Worm (Caenorhabditis elegans): Measurements from ENCODE around the gene srlf-31.

The srlf-31 gene

ce11 chrIV:11919067-11919466 lies 3.9 kb downstream of the srlf-31 start:
- TF ChIP-seq pag-3 (tag; optimal IDR thresholded peaks at IDR 0.05; ENCODE audit: borderline replicate concordance) (no peak), pax-1 (tag; optimal IDR thresholded peaks at IDR 0.05) (no peak), che-1 (tag; optimal IDR thresholded peaks at IDR 0.05) (no peak), nhr-11 (tag; optimal IDR thresholded peaks at IDR 0.05) (no peak), pha-4 (tag; optimal IDR thresholded peaks at IDR 0.05) (no peak), ceh-34 (tag; optimal IDR thresholded peaks at IDR 0.05) (no peak), zip-5 (tag; optimal IDR thresholded peaks at IDR 0.05) (no peak), tbx-7 (tag; optimal IDR thresholded peaks at IDR 0.05) (no peak), ama-1 (optimal IDR thresholded peaks at IDR 0.05) (no peak), elt-4 (tag; optimal IDR thresholded peaks at IDR 0.05) (no peak), sox-2 (GFP tag; IDR thresholded peaks at IDR 0.05) (no peak), ceh-31 (tag; optimal IDR thresholded peaks at IDR 0.05) (no peak)

- TF ChIP-seq T23F11.4 (GFP tag; optimal IDR thresholded peaks at IDR 0.05) (no peak), elt-2 (tag; optimal IDR thresholded peaks at IDR 0.05) (peak; percentile 20)
Observed at ce11 chrIV:11917886-11918285, 5.1 kb downstream of the srlf-31 start.

- TF ChIP-seq ama-1 (optimal IDR thresholded peaks at IDR 0.05) (no peak), hlh-8 (tag; optimal IDR thresholded peaks at IDR 0.05) (no peak), fkh-10 (GFP tag; optimal IDR thresholded peaks at IDR 0.05) (no peak), sox-4 (tag; optimal IDR thresholded peaks at IDR 0.05) (no peak), F13H6.1 (tag; optimal IDR thresholded peaks at IDR 0.05) (no peak), ceh-9 (tag; optimal IDR thresholded peaks at IDR 0.05) (no peak), elt-2 (tag; optimal IDR thresholded peaks at IDR 0.05) (no peak), tbx-7 (tag; optimal IDR thresholded peaks at IDR 0.05) (no peak), ttx-3 (tag; optimal IDR thresholded peaks at IDR 0.05) (no peak), ceh-34 (tag; optimal IDR thresholded peaks at IDR 0.05) (no peak), unc-42 (tag; optimal IDR thresholded peaks at IDR 0.05) (no peak), ets-4 (tag; optimal IDR thresholded peaks at IDR 0.05) (no peak), ceh-22 (tag; optimal IDR thresholded peaks at IDR 0.05) (no peak), ceh-2 (tag; optimal IDR thresholded peaks at IDR 0.05) (no peak)
Observed at ce11 chrIV:11916907-11917306, 6.1 kb downstream of the srlf-31 start, which contains the start of gene ZK822.10. TSS of gene ZK822.10 (plus strand) at chrIV:11917137.

ce11 chrIV:11915768-11916453 lies 7.1 kb downstream of the srlf-31 start, which contains the start of gene ZK822.9:
TSS of gene ZK822.9 (plus strand) at chrIV:11915947.
- TF ChIP-seq hlh-30 (tag; optimal IDR thresholded peaks at IDR 0.05; ENCODE audit: insufficient read depth) (peak; percentile 35), lim-6 (tag; optimal IDR thresholded peaks at IDR 0.05) (no peak)

- no peak for TF ChIP-seq fkh-6 (tag; optimal IDR thresholded peaks at IDR 0.05)
- TF ChIP-seq elt-2 (tag; optimal IDR thresholded peaks at IDR 0.05): peak; percentile 31
Observed at ce11 chrIV:11914837-11915737, 7.9 kb downstream of the srlf-31 start, which contains the start of gene fat-6. TSS of gene fat-6 (minus strand) at chrIV:11915687.

- TF ChIP-seq pat-9 (tag; optimal IDR thresholded peaks at IDR 0.05): no peak
- TF ChIP-seq ceh-22 (tag; optimal IDR thresholded peaks at IDR 0.05): no peak
- no peak for TF ChIP-seq hlh-15 (tag; optimal IDR thresholded peaks at IDR 0.05)
- TF ChIP-seq unc-42 (tag; optimal IDR thresholded peaks at IDR 0.05): no peak
- TF ChIP-seq ztf-16 (tag; optimal IDR thresholded peaks at IDR 0.05): no peak
- TF ChIP-seq unc-86 (tag; optimal IDR thresholded peaks at IDR 0.05): no peak
- TF ChIP-seq lim-6 (tag; optimal IDR thresholded peaks at IDR 0.05): no peak
- no peak for TF ChIP-seq nhr-11 (tag; optimal IDR thresholded peaks at IDR 0.05)
- no peak for TF ChIP-seq eyg-1 (tag; optimal IDR thresholded peaks at IDR 0.05)
- TF ChIP-seq T23F11.4 (GFP tag; optimal IDR thresholded peaks at IDR 0.05): no peak
- TF ChIP-seq F13H6.1 (tag; optimal IDR thresholded peaks at IDR 0.05): no peak
- no peak for TF ChIP-seq che-1 (tag; optimal IDR thresholded peaks at IDR 0.05)
Observed at ce11 chrIV:11914260-11914836, 8.6 kb downstream of the srlf-31 start.
